Worm (Caenorhabditis elegans) whole organism, mixed stage, embryonic: ENCODE results near the gene cnc-9.

Source experiments
- bed-3 ChIP-seq: fragments of 200-800 bp; sonication (Bioruptor generic); optimal IDR thresholded peaks from 3 replicates; lab custom pipeline; 2018; ENCODE audit warnings: mild to moderate bottlenecking, missing genetic modification characterization, moderate library complexity, missing compliant biosample characterization
- cnd-1 ChIP-seq: fragments of 200-800 bp; sonication (Bioruptor generic); optimal IDR thresholded peaks from 2 replicates; lab custom pipeline; 2018; ENCODE audit warnings: mild to moderate bottlenecking, missing genetic modification characterization, missing compliant biosample characterization
- nhr-12 ChIP-seq: fragments of 150-350 bp; optimal IDR thresholded peaks from 2 replicates; lab custom pipeline; 2014; ENCODE audit warnings: missing biosample characterization, missing genetic modification characterization
- nhr-28 ChIP-seq: fragments of 150-350 bp; optimal IDR thresholded peaks from 2 replicates; lab custom pipeline; 2014; ENCODE audit warnings: missing biosample characterization, missing genetic modification characterization
- nhr-76 ChIP-seq: sonication (generic microtip); optimal IDR thresholded peaks from 2 replicates; lab custom pipeline; 2017; ENCODE audit warnings: missing biosample characterization, missing genetic modification characterization
- snpc-4 ChIP-seq: fragments of 150-350 bp; optimal IDR thresholded peaks from 2 replicates; lab custom pipeline; 2014; ENCODE audit warnings: missing biosample characterization, missing genetic modification characterization
- ztf-11 ChIP-seq: fragments of 150-350 bp; optimal IDR thresholded peaks from 2 replicates; lab custom pipeline; 2014; ENCODE audit warnings: missing biosample characterization, missing genetic modification characterization

ce11 chrV:7374090-7374489, 25.9 kb downstream of the cnc-9 start, which contains the start of gene srx-56:
- TF ChIP-seq cnd-1 (tag; lab: Kevin White, UChicago) (no peak), nhr-12 (no peak), snpc-4 (tag; lab: Kevin White, UChicago) (no peak), nhr-76 (tag; lab: Kevin White, UChicago) (no peak), bed-3 (no peak), ztf-11 (tag; lab: Kevin White, UChicago) (no peak), nhr-28 (no peak)
